Fruit fly (Drosophila melanogaster): ENCODE results near the gene RhoGAP19D.

The RhoGAP19D gene

dm6 chrX:20423747-20424165 lies 86.7 kb downstream of the RhoGAP19D start, which contains the start of the genes Pp4-19C and cactin:
Gene Pp4-19C, minus strand, starts transcription at chrX:20424002.
Gene cactin, plus strand, starts transcription at chrX:20424069.
- peak; percentile 36 for TF ChIP-seq CG17801 (GFP tag; optimal IDR thresholded peaks at IDR 0.05; ENCODE audit: partially characterized antibody)

- TF ChIP-seq CG17801 (GFP tag; optimal IDR thresholded peaks at IDR 0.05; ENCODE audit: partially characterized antibody) = no peak
Measured at dm6 chrX:20423158-20423557, 87.3 kb downstream of the RhoGAP19D start.

Data from ovary, adult (tissue).